Fruit fly (Drosophila melanogaster) whole organism, wandering third instar larva: ENCODE results near the gene Hip14.
A peak's percentile ranks its signal among the peaks of the same experiment; 100 is the strongest.

Experiments
- Abd-B ChIP-seq: fragments of >200 bp; optimal IDR thresholded peaks from 2 replicates; lab custom pipeline; 2017; ENCODE audit warnings: missing biosample characterization, missing genetic modification characterization
- CG32264 ChIP-seq: fragments of 200-800 bp; sonication (Bioruptor generic); optimal IDR thresholded peaks from 2 replicates; lab custom pipeline; 2016; ENCODE audit warnings: missing biosample characterization, missing genetic modification characterization
- CG9705 ChIP-seq: fragments of 200-800 bp; sonication (Bioruptor generic); optimal IDR thresholded peaks from 2 replicates; lab custom pipeline; 2018; ENCODE audit warnings: missing biosample characterization, mild to moderate bottlenecking, missing genetic modification characterization
- CrebA ChIP-seq: fragments of 200-800 bp; sonication (Bioruptor generic); optimal IDR thresholded peaks from 2 replicates; lab custom pipeline; 2016; ENCODE audit warnings: missing biosample characterization, mild to moderate bottlenecking, missing genetic modification characterization, borderline replicate concordance
- Dfd ChIP-seq: fragments of >200 bp; optimal IDR thresholded peaks from 2 replicates; lab custom pipeline; 2017; ENCODE audit warnings: missing biosample characterization, missing genetic modification characterization
- Dif ChIP-seq: fragments of 200-275, 200-300 bp; sonication (Bioruptor generic); optimal IDR thresholded peaks from 2 replicates; lab custom pipeline; 2018; ENCODE audit warnings: missing biosample characterization, missing genetic modification characterization; ENCODE audit not compliant: partially characterized antibody
- GATAd ChIP-seq: sonication (Bioruptor generic); optimal IDR thresholded peaks from 2 replicates; lab custom pipeline; 2016; ENCODE audit warnings: missing biosample characterization, missing genetic modification characterization
- HLH106 ChIP-seq: fragments of 200-800 bp; optimal IDR thresholded peaks from 3 replicates; lab custom pipeline; 2019; ENCODE audit warnings: missing biosample characterization, mild to moderate bottlenecking, missing genetic modification characterization, moderate library complexity
- Hnf4 ChIP-seq: fragments of 200-800 bp; sonication (Bioruptor generic); optimal IDR thresholded peaks from 2 replicates; lab custom pipeline; 2016; ENCODE audit warnings: missing biosample characterization, mild to moderate bottlenecking, missing genetic modification characterization
- Hr78 ChIP-seq: fragments of >200 bp; optimal IDR thresholded peaks from 2 replicates; lab custom pipeline; 2017; ENCODE audit warnings: missing biosample characterization, missing genetic modification characterization
- Hr83 ChIP-seq: fragments of 200-300 bp; sonication (Bioruptor generic); optimal IDR thresholded peaks from 2 replicates; lab custom pipeline; 2016; ENCODE audit warnings: missing biosample characterization, mild to moderate bottlenecking, missing genetic modification characterization, moderate library complexity; ENCODE audit not compliant: poor library complexity, severe bottlenecking
- Jra ChIP-seq: sonication (Bioruptor generic); optimal IDR thresholded peaks from 2 replicates; lab custom pipeline; 2016; ENCODE audit warnings: missing biosample characterization, missing genetic modification characterization
- Mio ChIP-seq: sonication (Bioruptor generic); optimal IDR thresholded peaks from 2 replicates; lab custom pipeline; 2016; ENCODE audit warnings: missing biosample characterization, missing genetic modification characterization
- Myc ChIP-seq: fragments of >200 bp; optimal IDR thresholded peaks from 2 replicates; lab custom pipeline; 2017
- N ChIP-seq: fragments of >200 bp; optimal IDR thresholded peaks from 2 replicates; lab custom pipeline; 2018; ENCODE audit warnings: missing biosample characterization, missing external identifiers, missing genetic modification characterization
- OdsH ChIP-seq: fragments of 200-800 bp; sonication (Bioruptor generic); optimal IDR thresholded peaks from 2 replicates; lab custom pipeline; 2016; ENCODE audit warnings: missing biosample characterization, mild to moderate bottlenecking, missing genetic modification characterization
- Rel ChIP-seq, 2 experiments: fragments of 200-800 bp; sonication (Bioruptor generic) in 1 of 2; optimal IDR thresholded peaks; 2 replicates in 1 of 2; 3 replicates in 1 of 2; lab custom pipeline; 2016 to 2019; ENCODE audit warnings: mild to moderate bottlenecking in 2 of 2, missing biosample characterization in 2 of 2, missing genetic modification characterization in 2 of 2, moderate library complexity in 1 of 2
- Sp1 ChIP-seq: fragments of 200-800 bp; sonication (Bioruptor generic); optimal IDR thresholded peaks from 3 replicates; lab custom pipeline; 2019; ENCODE audit warnings: missing biosample characterization, mild to moderate bottlenecking, missing genetic modification characterization, moderate library complexity
- Vsx2 ChIP-seq: fragments of 200-300, 225-300 bp; sonication (Bioruptor generic); optimal IDR thresholded peaks from 2 replicates; lab custom pipeline; 2018; ENCODE audit warnings: missing biosample characterization, missing genetic modification characterization; ENCODE audit not compliant: partially characterized antibody
- br ChIP-seq: fragments of 200-800 bp; sonication (Bioruptor generic); optimal IDR thresholded peaks from 2 replicates; lab custom pipeline; 2016; ENCODE audit warnings: missing biosample characterization, missing genetic modification characterization
- brk ChIP-seq: fragments of 200-800 bp; sonication (Bioruptor generic); optimal IDR thresholded peaks from 2 replicates; lab custom pipeline; 2016; ENCODE audit warnings: missing biosample characterization, mild to moderate bottlenecking, missing genetic modification characterization
- dl ChIP-seq, 2 experiments: fragments of 175-275, 200-275 bp in 1 of 2; fragments of 200-275 bp in 1 of 2; sonication (Bioruptor generic); optimal IDR thresholded peaks; lab custom pipeline; 2018; ENCODE audit warnings: mild to moderate bottlenecking in 2 of 2, missing biosample characterization in 2 of 2, missing genetic modification characterization in 2 of 2, moderate library complexity in 2 of 2; ENCODE audit not compliant: partially characterized antibody in 2 of 2, insufficient read depth in 1 of 2
- dmrt93B ChIP-seq: fragments of 200-800 bp; sonication (Bioruptor generic); optimal IDR thresholded peaks from 2 replicates; lab custom pipeline; 2018; ENCODE audit warnings: missing biosample characterization, mild to moderate bottlenecking, missing genetic modification characterization
- dsf ChIP-seq: sonication (Bioruptor generic); optimal IDR thresholded peaks from 2 replicates; lab custom pipeline; 2016; ENCODE audit warnings: missing biosample characterization, missing genetic modification characterization, borderline replicate concordance
- ey ChIP-seq: fragments of 200-800 bp; sonication (Bioruptor generic); optimal IDR thresholded peaks from 2 replicates; lab custom pipeline; 2016; ENCODE audit warnings: missing biosample characterization, missing genetic modification characterization
- foxo ChIP-seq, 2 experiments: fragments of 200-800 bp; sonication (Bioruptor generic); optimal IDR thresholded peaks; 2 replicates in 1 of 2; 3 replicates in 1 of 2; lab custom pipeline; 2016 to 2017; ENCODE audit warnings: missing biosample characterization in 2 of 2, missing genetic modification characterization in 2 of 2
- fru ChIP-seq: fragments of 200-800 bp; sonication (Bioruptor generic); optimal IDR thresholded peaks from 3 replicates; lab custom pipeline; 2016; ENCODE audit warnings: missing biosample characterization, mild to moderate bottlenecking, missing genetic modification characterization
- h ChIP-seq: fragments of 200-800 bp; sonication (Bioruptor generic); optimal IDR thresholded peaks from 3 replicates; lab custom pipeline; 2016; ENCODE audit warnings: missing biosample characterization, mild to moderate bottlenecking, missing genetic modification characterization
- jim ChIP-seq: fragments of 175-275, 200-325 bp; sonication (Bioruptor generic); optimal IDR thresholded peaks from 2 replicates; lab custom pipeline; 2016; ENCODE audit warnings: missing biosample characterization, mild to moderate bottlenecking, missing genetic modification characterization
- lola ChIP-seq: fragments of >200 bp; optimal IDR thresholded peaks from 2 replicates; lab custom pipeline; 2017; ENCODE audit warnings: missing biosample characterization, missing genetic modification characterization
- pan ChIP-seq: fragments of >200 bp; optimal IDR thresholded peaks from 2 replicates; lab custom pipeline; 2017
- psq ChIP-seq: fragments of 200-800 bp; sonication (Bioruptor generic); optimal IDR thresholded peaks from 3 replicates; lab custom pipeline; 2017; ENCODE audit warnings: missing biosample characterization, mild to moderate bottlenecking, missing genetic modification characterization, moderate library complexity
- rgr ChIP-seq: fragments of 200-800 bp; sonication (Bioruptor generic); optimal IDR thresholded peaks from 3 replicates; lab custom pipeline; 2016; ENCODE audit warnings: missing biosample characterization, mild to moderate bottlenecking, missing genetic modification characterization
- sage ChIP-seq: fragments of 200-800 bp; sonication (Bioruptor generic); optimal IDR thresholded peaks from 2 replicates; lab custom pipeline; 2016; ENCODE audit warnings: missing biosample characterization, mild to moderate bottlenecking, missing genetic modification characterization
- sv ChIP-seq: fragments of 200-800 bp; sonication (Bioruptor generic); optimal IDR thresholded peaks from 3 replicates; lab custom pipeline; 2016; ENCODE audit warnings: missing biosample characterization, missing genetic modification characterization
- tai ChIP-seq: sonication (Bioruptor generic); optimal IDR thresholded peaks from 2 replicates; lab custom pipeline; 2016; ENCODE audit warnings: missing biosample characterization, missing genetic modification characterization
- usp ChIP-seq: fragments of >200 bp; optimal IDR thresholded peaks from 2 replicates; lab custom pipeline; 2017; ENCODE audit warnings: missing biosample characterization, missing genetic modification characterization
- woc ChIP-seq: sonication (Bioruptor generic); optimal IDR thresholded peaks from 2 replicates; lab custom pipeline; 2016; ENCODE audit warnings: missing biosample characterization, mild to moderate bottlenecking, missing genetic modification characterization

The Hip14 gene

dm6 chr3L:16002116-16002716 is 14.2 kb downstream of the Hip14 start:
- TF ChIP-seq CrebA (GFP tag; lab: Kevin White, UChicago) (peak; percentile 11), br (no peak), fru (peak; percentile 34), psq (peak; percentile 12), brk (GFP tag; lab: Kevin White, UChicago) (no peak), Mio (GFP tag; lab: Kevin White, UChicago) (no peak), HLH106 (no peak)

- TF ChIP-seq br = peak; percentile 5
- no peak for TF ChIP-seq tai (GFP tag; lab: Kevin White, UChicago)
- peak; percentile 45 for TF ChIP-seq fru
- TF ChIP-seq pan (lab: Kevin White, UChicago) = no peak
- TF ChIP-seq usp = no peak
- peak; percentile 61 for TF ChIP-seq woc
- TF ChIP-seq ey = peak; percentile 57
- no peak for TF ChIP-seq Hr78 (GFP tag; lab: Kevin White, UChicago)
- TF ChIP-seq Rel (GFP tag; optimal IDR thresholded peaks at IDR 0.05; lab: Kevin White, UChicago) = peak; percentile 25
- peak; percentile 88 for TF ChIP-seq Rel (tag; optimal IDR thresholded peaks at IDR 0.05; lab: Kevin White, UChicago)
- TF ChIP-seq Sp1 (GFP tag; lab: Kevin White, UChicago) = peak; percentile 69
- peak; percentile 39 to 63 for TF ChIP-seq foxo (GFP tag; optimal IDR thresholded peaks at IDR 0.05; lab: Kevin White, UChicago)
- TF ChIP-seq Hr83 (GFP tag; lab: Kevin White, UChicago) = peak; percentile 28
- TF ChIP-seq sage = peak; percentile 10
- TF ChIP-seq Hnf4 (GFP tag; lab: Kevin White, UChicago) = peak; percentile 59
- peak; percentile 10 for TF ChIP-seq CG9705 (GFP tag; lab: Kevin White, UChicago)
- TF ChIP-seq Jra (GFP tag; lab: Kevin White, UChicago) = peak; percentile 31
- peak; percentile 52 for TF ChIP-seq h (GFP tag; lab: Kevin White, UChicago)
- TF ChIP-seq Myc = peak; percentile 93
- no peak for TF ChIP-seq Dif
- TF ChIP-seq lola = no peak
- no peak for TF ChIP-seq Vsx2 (GFP tag; lab: Kevin White, UChicago)
- TF ChIP-seq brk (GFP tag; lab: Kevin White, UChicago) = no peak
- TF ChIP-seq CrebA (GFP tag; lab: Kevin White, UChicago) = no peak
- TF ChIP-seq sv (GFP tag; lab: Kevin White, UChicago) = peak; percentile 37
- TF ChIP-seq Mio (GFP tag; lab: Kevin White, UChicago) = no peak
- TF ChIP-seq OdsH (GFP tag; lab: Kevin White, UChicago) = peak; percentile 51
- TF ChIP-seq HLH106 = peak; percentile 74
- TF ChIP-seq jim (GFP tag; lab: Kevin White, UChicago) = no peak
- TF ChIP-seq dmrt93B = peak; percentile 4
- peak; percentile 38 for TF ChIP-seq rgr (GFP tag; lab: Kevin White, UChicago)
- peak; percentile 97 for TF ChIP-seq psq
- no peak for TF ChIP-seq GATAd (GFP tag; lab: Kevin White, UChicago)
- no peak for TF ChIP-seq dl (GFP tag; optimal IDR thresholded peaks at IDR 0.05; lab: Kevin White, UChicago; ENCODE audit: insufficient read depth in 1 of 2, partially characterized antibody in 2 of 2)
- TF ChIP-seq Dfd (GFP tag; lab: Kevin White, UChicago) = no peak
- TF ChIP-seq N (GFP tag; lab: Kevin White, UChicago) = no peak
- TF ChIP-seq CG32264 (GFP tag; lab: Kevin White, UChicago) = no peak
- no peak for TF ChIP-seq Abd-B (GFP tag; lab: Kevin White, UChicago)
- peak; percentile 33 for TF ChIP-seq dsf (GFP tag; lab: Kevin White, UChicago)
- TF ChIP-seq, all 38 proteins: peak for 21
Observed at dm6 chr3L:16004401-16005237, 16.6 kb downstream of the Hip14 start, which contains the start of the genes hzg and mRpS31. hzg (minus strand) TSS chr3L:16004736. mRpS31 (plus strand) TSS chr3L:16005193.
